Worm (Caenorhabditis elegans): ENCODE results near the gene cap-2.

DNA sequence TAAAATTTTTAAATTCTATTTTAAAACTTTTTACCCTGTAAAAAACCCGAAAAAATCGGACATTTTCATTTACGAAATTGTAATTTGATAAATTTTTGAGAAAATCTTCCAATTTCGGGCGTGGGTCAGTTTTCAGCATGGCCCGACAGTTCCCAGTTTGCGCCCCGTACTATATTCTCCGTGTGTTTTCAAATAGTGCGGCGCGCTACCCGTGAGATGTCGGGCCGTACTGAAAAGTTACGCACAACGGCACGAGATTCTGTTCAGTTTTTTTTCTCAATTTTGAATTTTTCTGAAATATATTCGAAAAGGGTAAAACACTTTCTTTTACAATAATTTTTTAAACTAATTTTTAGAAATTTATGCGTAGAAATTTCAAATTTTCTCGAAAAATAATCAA, 21.9 kb upstream of the cap-2 start:
- no peak for TF ChIP-seq nhr-28 (tag; optimal IDR thresholded peaks at IDR 0.05)
- TF ChIP-seq bed-3 (GFP tag; optimal IDR thresholded peaks at IDR 0.05): no peak
- TF ChIP-seq ceh-83 (GFP tag; optimal IDR thresholded peaks at IDR 0.05): no peak
- TF ChIP-seq ztf-11 (tag; optimal IDR thresholded peaks at IDR 0.05): no peak
- TF ChIP-seq lsy-2 (tag; optimal IDR thresholded peaks at IDR 0.05): no peak
- TF ChIP-seq snpc-4 (tag; optimal IDR thresholded peaks at IDR 0.05): no peak
- no peak for TF ChIP-seq sptf-1 (tag; optimal IDR thresholded peaks at IDR 0.05)

Data from whole organism, mixed stage, embryonic.